Worm (Caenorhabditis elegans) whole organism, L2 larva: ENCODE measurements around the gene irk-1.

Experiments
- F13H6.1 ChIP-seq: sonication (generic microtip); optimal IDR thresholded peaks from 2 replicates; lab custom pipeline; 2016; ENCODE audit warnings: missing genetic modification characterization, missing compliant biosample characterization
- R02D3.7 ChIP-seq: fragments of 150-350 bp; optimal IDR thresholded peaks from 2 replicates; lab custom pipeline; 2014; ENCODE audit warnings: missing biosample characterization, missing genetic modification characterization
- Y55F3AM.14 ChIP-seq: fragments of 200-800 bp; sonication (Bioruptor generic); optimal IDR thresholded peaks from 2 replicates; lab custom pipeline; 2018; ENCODE audit warnings: mild to moderate bottlenecking, missing genetic modification characterization, missing compliant biosample characterization
- ZK546.5 ChIP-seq: sonication (generic microtip); optimal IDR thresholded peaks from 2 replicates; lab custom pipeline; 2017; ENCODE audit warnings: missing biosample characterization, missing genetic modification characterization
- alr-1 ChIP-seq: fragments of 150-350 bp; optimal IDR thresholded peaks from 2 replicates; lab custom pipeline; 2014; ENCODE audit warnings: missing biosample characterization, missing genetic modification characterization
- aly-2 ChIP-seq: fragments of 150-350 bp; optimal IDR thresholded peaks from 2 replicates; lab custom pipeline; 2014; ENCODE audit warnings: missing biosample characterization, missing genetic modification characterization
- ama-1 ChIP-seq: fragments of 150-350 bp; optimal IDR thresholded peaks from 2 replicates; lab custom pipeline; 2018; ENCODE audit warnings: inconsistent platforms
- ceh-16 ChIP-seq: fragments of 150-350 bp; optimal IDR thresholded peaks from 2 replicates; lab custom pipeline; 2014; ENCODE audit warnings: missing biosample characterization, missing genetic modification characterization
- ceh-82 ChIP-seq: fragments of 150-350 bp; optimal IDR thresholded peaks from 2 replicates; lab custom pipeline; 2014; ENCODE audit warnings: missing biosample characterization, missing genetic modification characterization
- crh-2 ChIP-seq: sonication (generic microtip); optimal IDR thresholded peaks from 2 replicates; lab custom pipeline; 2017; ENCODE audit warnings: missing biosample characterization, missing genetic modification characterization
- dmd-4 ChIP-seq: sonication (generic microtip); optimal IDR thresholded peaks from 2 replicates; lab custom pipeline; 2017; ENCODE audit warnings: missing biosample characterization, missing genetic modification characterization
- egl-27 ChIP-seq: sonication (generic microtip); optimal IDR thresholded peaks from 3 replicates; lab custom pipeline; 2017; ENCODE audit warnings: missing biosample characterization, missing genetic modification reagents, missing genetic modification characterization
- elt-1 ChIP-seq: fragments of 150-350 bp; optimal IDR thresholded peaks from 2 replicates; lab custom pipeline; 2014; ENCODE audit warnings: missing biosample characterization, missing genetic modification characterization
- elt-3 ChIP-seq: sonication (generic microtip); optimal IDR thresholded peaks from 2 replicates; lab custom pipeline; 2017; ENCODE audit warnings: missing biosample characterization, missing genetic modification characterization
- fos-1 ChIP-seq: fragments of 150-350 bp; optimal IDR thresholded peaks from 2 replicates; lab custom pipeline; 2014; ENCODE audit warnings: missing biosample characterization, missing genetic modification characterization
- gmeb-1 ChIP-seq: fragments of 150-350 bp; optimal IDR thresholded peaks from 2 replicates; lab custom pipeline; 2014; ENCODE audit warnings: missing biosample characterization, missing genetic modification characterization
- lin-11 ChIP-seq: fragments of 150-350 bp; sonication (generic microtip); optimal IDR thresholded peaks from 2 replicates; lab custom pipeline; 2014; ENCODE audit warnings: missing biosample characterization, missing genetic modification characterization, inconsistent platforms, mixed read lengths
- lin-13 ChIP-seq: fragments of 150-350 bp; optimal IDR thresholded peaks from 2 replicates; lab custom pipeline; 2014; ENCODE audit warnings: missing biosample characterization, missing genetic modification reagents, missing genetic modification characterization
- lin-39 ChIP-seq: fragments of 150-350 bp; optimal IDR thresholded peaks from 2 replicates; lab custom pipeline; 2014; ENCODE audit warnings: missing biosample characterization, missing genetic modification reagents, missing genetic modification characterization
- lsy-2 ChIP-seq, 2 experiments: fragments of 150-350 bp in 1 of 2; sonication (generic microtip) in 1 of 2; optimal IDR thresholded peaks; 2 replicates each; lab custom pipeline; 2014 to 2017; ENCODE audit warnings: missing biosample characterization in 2 of 2, missing genetic modification characterization in 2 of 2
- mab-5 ChIP-seq: fragments of 150-350 bp; optimal IDR thresholded peaks from 2 replicates; lab custom pipeline; 2014; ENCODE audit warnings: missing biosample characterization, missing genetic modification characterization
- mbf-1 ChIP-seq: sonication (generic microtip); optimal IDR thresholded peaks from 2 replicates; lab custom pipeline; 2017; ENCODE audit warnings: missing biosample characterization, missing genetic modification characterization
- mdl-1 ChIP-seq, 2 experiments: fragments of 150-350 bp in 1 of 2; sonication (generic microtip) in 1 of 2; optimal IDR thresholded peaks; 2 replicates each; lab custom pipeline; 2017; ENCODE audit warnings: missing biosample characterization in 2 of 2, missing genetic modification characterization in 2 of 2
- nhr-10 ChIP-seq: sonication (generic microtip); optimal IDR thresholded peaks from 2 replicates; lab custom pipeline; 2017; ENCODE audit warnings: missing biosample characterization, missing genetic modification characterization
- nhr-11 ChIP-seq: fragments of 150-350 bp; optimal IDR thresholded peaks from 2 replicates; lab custom pipeline; 2014; ENCODE audit warnings: missing biosample characterization, missing genetic modification characterization
- nhr-12 ChIP-seq: fragments of 150-350 bp; optimal IDR thresholded peaks from 2 replicates; lab custom pipeline; 2014; ENCODE audit warnings: missing biosample characterization, missing genetic modification characterization
- nhr-129 ChIP-seq: fragments of 150-350 bp; optimal IDR thresholded peaks from 2 replicates; lab custom pipeline; 2014; ENCODE audit warnings: missing biosample characterization, missing genetic modification characterization
- nhr-21 ChIP-seq: fragments of 150-350 bp; optimal IDR thresholded peaks from 2 replicates; lab custom pipeline; 2014; ENCODE audit warnings: missing biosample characterization, missing genetic modification characterization
- nhr-23 ChIP-seq: fragments of 150-350 bp; optimal IDR thresholded peaks from 2 replicates; lab custom pipeline; 2014; ENCODE audit warnings: missing biosample characterization, missing genetic modification reagents, missing genetic modification characterization
- nhr-237 ChIP-seq: fragments of 150-350 bp; optimal IDR thresholded peaks from 2 replicates; lab custom pipeline; 2014; ENCODE audit warnings: missing biosample characterization, missing genetic modification characterization
- nhr-25 ChIP-seq: fragments of 150-350 bp; sonication (generic microtip); optimal IDR thresholded peaks from 3 replicates; lab custom pipeline; 2014; ENCODE audit warnings: missing biosample characterization, missing genetic modification characterization
- nhr-6 ChIP-seq: fragments of 150-350 bp; optimal IDR thresholded peaks from 2 replicates; lab custom pipeline; 2014; ENCODE audit warnings: missing biosample characterization, missing genetic modification characterization
- nhr-77 ChIP-seq: fragments of 150-350 bp; optimal IDR thresholded peaks from 2 replicates; lab custom pipeline; 2014; ENCODE audit warnings: missing biosample characterization, missing genetic modification characterization
- peb-1 ChIP-seq: fragments of 150-350 bp; optimal IDR thresholded peaks from 2 replicates; lab custom pipeline; 2014; ENCODE audit warnings: missing biosample characterization, missing genetic modification characterization
- sem-4 ChIP-seq: fragments of 150-350 bp; optimal IDR thresholded peaks from 2 replicates; lab custom pipeline; 2014; ENCODE audit warnings: missing biosample characterization, missing genetic modification reagents, missing genetic modification characterization
- skn-1 ChIP-seq: sonication (generic microtip); optimal IDR thresholded peaks from 2 replicates; lab custom pipeline; 2017; ENCODE audit warnings: missing biosample characterization, missing genetic modification characterization
- sma-3 ChIP-seq: sonication (generic microtip); optimal IDR thresholded peaks from 2 replicates; lab custom pipeline; 2016; ENCODE audit warnings: missing genetic modification reagents, missing genetic modification characterization, missing compliant biosample characterization
- sma-9 ChIP-seq, 2 experiments: fragments of 150-350 bp in 1 of 2; sonication (generic microtip) in 1 of 2; optimal IDR thresholded peaks; 2 replicates each; lab custom pipeline; 2014 to 2016; ENCODE audit warnings: missing genetic modification characterization in 2 of 2, mild to moderate bottlenecking in 1 of 2, missing biosample characterization in 1 of 2, missing compliant biosample characterization in 1 of 2, missing genetic modification reagents in 1 of 2, moderate library complexity in 1 of 2
- snpc-4 ChIP-seq: fragments of 150-350 bp; optimal IDR thresholded peaks from 2 replicates; lab custom pipeline; 2014; ENCODE audit warnings: missing biosample characterization, missing genetic modification characterization
- unc-39 ChIP-seq: fragments of 150-350 bp; optimal IDR thresholded peaks from 2 replicates; lab custom pipeline; 2014; ENCODE audit warnings: missing biosample characterization, missing genetic modification characterization
- unc-55 ChIP-seq: fragments of 150-350 bp; sonication (generic microtip); optimal IDR thresholded peaks from 3 replicates; lab custom pipeline; 2014; ENCODE audit warnings: missing biosample characterization, missing genetic modification reagents, missing genetic modification characterization
- zag-1 ChIP-seq: fragments of 150-350 bp; optimal IDR thresholded peaks from 2 replicates; lab custom pipeline; 2014; ENCODE audit warnings: missing biosample characterization, missing genetic modification characterization
- ztf-1 ChIP-seq: fragments of 200-800 bp; sonication (Bioruptor generic); conservative IDR thresholded peaks from 2 replicates; pipeline ENCODE4 v1.3.6; 2022; ENCODE audit warnings: missing genetic modification characterization, missing compliant biosample characterization
- ztf-4 ChIP-seq: fragments of 150-350 bp; optimal IDR thresholded peaks from 2 replicates; lab custom pipeline; 2014; ENCODE audit warnings: missing biosample characterization, missing genetic modification characterization

Gene irk-1

DNA sequence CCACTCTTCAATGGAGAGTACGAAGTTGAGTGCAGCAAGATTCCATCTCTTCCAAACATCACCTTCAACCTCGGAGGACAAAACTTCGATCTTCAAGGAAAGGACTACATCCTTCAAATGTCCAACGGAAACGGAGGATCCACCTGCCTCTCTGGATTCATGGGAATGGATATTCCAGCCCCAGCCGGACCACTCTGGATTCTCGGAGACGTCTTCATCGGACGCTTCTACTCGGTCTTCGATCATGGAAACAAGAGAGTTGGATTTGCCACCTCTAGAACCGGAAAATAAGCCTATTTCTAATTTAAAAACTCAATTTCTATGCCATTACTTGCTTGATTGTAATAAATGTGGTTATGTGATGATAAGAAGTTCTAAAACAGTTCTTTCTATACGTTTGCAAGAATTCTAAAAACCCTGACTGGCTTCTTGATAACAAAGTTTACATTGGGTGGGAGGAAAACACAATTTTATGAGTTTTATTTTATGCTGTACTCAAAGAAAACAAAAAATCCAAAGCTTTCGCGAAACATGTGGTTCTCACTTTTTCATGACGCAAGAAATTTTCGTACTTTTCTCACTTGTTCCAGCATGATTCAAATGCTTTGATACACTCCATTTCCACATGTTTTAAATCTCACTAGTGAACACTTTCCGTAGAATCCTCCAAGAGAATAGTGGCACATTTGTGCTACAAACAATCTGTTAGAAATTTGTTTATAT is 14.5 kb upstream of the irk-1 start:
- TF ChIP-seq egl-27 (tag; lab: Kevin White, UChicago) (no peak), nhr-10 (tag; lab: Kevin White, UChicago) (no peak), nhr-23 (tag; lab: Kevin White, UChicago) (no peak), ztf-1 (GFP tag; lab: Robert Waterston, UW) (no peak), nhr-237 (tag; lab: Kevin White, UChicago) (no peak), nhr-25 (tag; lab: Kevin White, UChicago) (no peak), ztf-4 (tag; lab: Kevin White, UChicago) (no peak), nhr-21 (no peak), mab-5 (tag; lab: Kevin White, UChicago) (no peak), aly-2 (tag; lab: Kevin White, UChicago) (no peak), nhr-129 (tag; lab: Kevin White, UChicago) (no peak), ZK546.5 (no peak), R02D3.7 (tag; lab: Kevin White, UChicago) (no peak), unc-55 (GFP tag; lab: Kevin White, UChicago) (no peak), lin-39 (tag; lab: Kevin White, UChicago) (no peak), lin-11 (tag; lab: Kevin White, UChicago) (no peak), ceh-82 (tag; lab: Kevin White, UChicago) (no peak), skn-1 (tag; lab: Kevin White, UChicago) (no peak), lin-13 (peak; percentile 1), nhr-12 (tag; lab: Kevin White, UChicago) (no peak), gmeb-1 (tag; lab: Kevin White, UChicago) (peak; percentile 44), snpc-4 (tag; lab: Kevin White, UChicago) (no peak), sma-9 (GFP tag; optimal IDR thresholded peaks at IDR 0.05; lab: Kevin White, UChicago) (peak; percentile 49), sma-9 (tag; optimal IDR thresholded peaks at IDR 0.05; lab: Kevin White, UChicago) (no peak), nhr-6 (tag; lab: Kevin White, UChicago) (no peak), ama-1 (no peak), F13H6.1 (tag; lab: Kevin White, UChicago) (peak; percentile 3), fos-1 (peak; percentile 65), Y55F3AM.14 (GFP tag; lab: Kevin White, UChicago) (no peak), dmd-4 (tag; lab: Kevin White, UChicago) (no peak), alr-1 (no peak), lsy-2 (tag; optimal IDR thresholded peaks at IDR 0.05; lab: Kevin White, UChicago) (no peak), sem-4 (tag; lab: Kevin White, UChicago) (no peak), elt-1 (tag; lab: Kevin White, UChicago) (no peak), mbf-1 (no peak), unc-39 (tag; lab: Kevin White, UChicago) (no peak), peb-1 (no peak), zag-1 (tag; lab: Kevin White, UChicago) (no peak), mdl-1 (tag; optimal IDR thresholded peaks at IDR 0.05; lab: Kevin White, UChicago) (no peak), elt-3 (tag; lab: Kevin White, UChicago) (no peak), sma-3 (GFP tag; lab: Kevin White, UChicago) (no peak), nhr-11 (tag; lab: Kevin White, UChicago) (no peak), nhr-77 (tag; lab: Kevin White, UChicago) (no peak), ceh-16 (tag; lab: Kevin White, UChicago) (no peak), crh-2 (tag; lab: Kevin White, UChicago) (peak; percentile 52)

DNA sequence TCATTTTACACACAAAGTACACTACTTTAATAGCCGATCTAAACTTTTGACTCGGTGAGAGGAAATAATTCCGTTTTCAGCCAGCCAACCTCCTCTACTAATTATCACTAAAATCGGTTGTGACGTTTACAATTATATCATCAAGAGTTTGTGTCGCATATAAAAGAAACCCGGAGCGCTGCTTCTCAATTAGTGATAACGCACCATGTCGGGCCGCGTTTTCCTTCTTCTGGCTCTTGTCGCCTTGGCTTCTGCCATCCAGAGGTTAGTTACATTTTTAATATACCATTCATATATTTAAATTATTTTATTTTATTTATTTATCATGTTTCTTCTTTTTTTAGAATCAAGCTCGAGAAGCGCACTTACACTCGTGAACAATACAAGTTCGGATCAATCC is 13.1 kb upstream of the irk-1 start, which contains the start of gene asp-3:
asp-3 (plus strand) TSS at position 79 of the 400 bp plus-strand sequence.
- TF ChIP-seq snpc-4 (tag; lab: Kevin White, UChicago) (no peak), nhr-129 (tag; lab: Kevin White, UChicago) (no peak), fos-1 (peak; percentile 15), mdl-1 (tag; optimal IDR thresholded peaks at IDR 0.05; lab: Kevin White, UChicago) (no peak), gmeb-1 (tag; lab: Kevin White, UChicago) (peak; percentile 14), egl-27 (tag; lab: Kevin White, UChicago) (no peak)
